Fruit fly (Drosophila melanogaster) whole organism, embryonic: ENCODE data around the gene GlyRS.
A peak's percentile ranks its signal among the peaks of the same experiment; 100 is the strongest.

Experiments used
- Bdp1 ChIP-seq: fragments of 200-800 bp; sonication (Bioruptor generic); optimal IDR thresholded peaks from 3 replicates; lab custom pipeline; 2016; ENCODE audit warnings: missing biosample characterization, missing genetic modification characterization
- Bteb2 ChIP-seq: fragments of 200-800 bp; sonication (Bioruptor generic); optimal IDR thresholded peaks from 2 replicates; lab custom pipeline; 2016; ENCODE audit warnings: missing biosample characterization, missing genetic modification characterization
- CG10543 ChIP-seq: fragments of 200-800 bp; sonication (Bioruptor generic); optimal IDR thresholded peaks from 3 replicates; lab custom pipeline; 2017; ENCODE audit warnings: missing biosample characterization, mild to moderate bottlenecking, missing genetic modification characterization, moderate library complexity
- CG10979 ChIP-seq: fragments of 200-800 bp; sonication (Bioruptor generic); optimal IDR thresholded peaks from 2 replicates; lab custom pipeline; 2018; ENCODE audit warnings: missing biosample characterization, mild to moderate bottlenecking, missing genetic modification characterization, moderate library complexity
- CG12071 ChIP-seq: fragments of 200-800 bp; sonication (Bioruptor generic); optimal IDR thresholded peaks from 3 replicates; lab custom pipeline; 2018; ENCODE audit warnings: missing biosample characterization, mild to moderate bottlenecking, missing genetic modification characterization
- CG13775 ChIP-seq: fragments of 200-800 bp; sonication (Bioruptor generic); optimal IDR thresholded peaks from 3 replicates; lab custom pipeline; 2017; ENCODE audit warnings: missing biosample characterization, mild to moderate bottlenecking, missing genetic modification characterization
- CG13894 ChIP-seq: fragments of 200-800 bp; sonication (Bioruptor generic); optimal IDR thresholded peaks from 3 replicates; lab custom pipeline; 2018; ENCODE audit warnings: missing biosample characterization, mild to moderate bottlenecking, missing genetic modification characterization, moderate library complexity
- CG17612 ChIP-seq: fragments of 200-800 bp; sonication (Bioruptor generic); IDR thresholded peaks from 2 replicates; pipeline ENCODE4 v1.3.6; 2022; ENCODE audit warnings: missing biosample characterization, missing genetic modification characterization
- CG2678 ChIP-seq: fragments of 200-800 bp; sonication (Bioruptor generic); optimal IDR thresholded peaks from 3 replicates; lab custom pipeline; 2019; ENCODE audit warnings: missing biosample characterization, mild to moderate bottlenecking, missing genetic modification characterization, moderate library complexity
- CG30431 ChIP-seq: fragments of 200-800 bp; sonication (Bioruptor generic); optimal IDR thresholded peaks from 2 replicates; lab custom pipeline; 2017; ENCODE audit warnings: missing biosample characterization, missing genetic modification characterization
- CG3065 ChIP-seq: fragments of 200-800 bp; sonication (Bioruptor generic); optimal IDR thresholded peaks from 2 replicates; lab custom pipeline; 2016; ENCODE audit warnings: missing biosample characterization, missing genetic modification characterization
- CG31365 ChIP-seq: fragments of 200-800 bp; sonication (Bioruptor generic); optimal IDR thresholded peaks from 2 replicates; lab custom pipeline; 2018; ENCODE audit warnings: missing biosample characterization, mild to moderate bottlenecking, missing genetic modification characterization
- CG33213 ChIP-seq: fragments of 200-800 bp; sonication (Bioruptor generic); optimal IDR thresholded peaks from 3 replicates; lab custom pipeline; 2016; ENCODE audit warnings: missing biosample characterization, missing genetic modification characterization
- CG3726 ChIP-seq: fragments of 200-800 bp; sonication (Bioruptor generic); IDR thresholded peaks from 3 replicates; pipeline ENCODE4, ENCODE4 v1.3.6; 2022; ENCODE audit warnings: missing biosample characterization, missing genetic modification characterization
- CG42726 ChIP-seq: fragments of 200-800 bp; sonication (Bioruptor generic); IDR thresholded peaks from 2 replicates; pipeline ENCODE4 v1.3.6; 2022; ENCODE audit warnings: missing biosample characterization, missing genetic modification characterization; ENCODE audit not compliant: partially characterized antibody
- CG43689 ChIP-seq: fragments of 200-800 bp; sonication (Bioruptor generic); IDR thresholded peaks from 2 replicates; pipeline ENCODE4 v1.3.6; 2022; ENCODE audit warnings: missing biosample characterization, missing genetic modification characterization
- CG4730 ChIP-seq: fragments of 200-800 bp; sonication (Bioruptor generic); IDR thresholded peaks from 2 replicates; pipeline ENCODE4 v1.3.6; 2022; ENCODE audit warnings: missing biosample characterization, missing genetic modification characterization
- CG4854 ChIP-seq: fragments of 200-800 bp; sonication (Bioruptor generic); optimal IDR thresholded peaks from 2 replicates; lab custom pipeline; 2016; ENCODE audit warnings: missing biosample characterization, missing genetic modification characterization, inconsistent platforms
- CG6683 ChIP-seq: fragments of 200-800 bp; sonication (Bioruptor generic); optimal IDR thresholded peaks from 2 replicates; lab custom pipeline; 2017; ENCODE audit warnings: missing biosample characterization, mild to moderate bottlenecking, missing genetic modification characterization, missing genetic modification reagents
- CG6765 ChIP-seq: fragments of 200-800 bp; sonication (Bioruptor generic); optimal IDR thresholded peaks from 3 replicates; lab custom pipeline; 2017; ENCODE audit warnings: missing biosample characterization, mild to moderate bottlenecking, missing genetic modification characterization
- CG7556 ChIP-seq: fragments of 200-800 bp; sonication (Bioruptor generic); optimal IDR thresholded peaks from 2 replicates; lab custom pipeline; 2017; ENCODE audit warnings: missing biosample characterization, mild to moderate bottlenecking, missing genetic modification characterization
- CHES-1-like ChIP-seq: fragments of 200-800 bp; sonication (Bioruptor generic); optimal IDR thresholded peaks from 2 replicates; lab custom pipeline; 2016; ENCODE audit warnings: missing biosample characterization, missing genetic modification characterization
- CkIIα-i1 ChIP-seq: fragments of 200-800 bp; sonication (Bioruptor generic); IDR thresholded peaks from 2 replicates; pipeline ENCODE4 v1.3.6; 2022; ENCODE audit warnings: missing biosample characterization, missing genetic modification characterization
- Hr78 ChIP-seq, 2 experiments: fragments of 200-800 bp in 1 of 2; fragments of >200 bp in 1 of 2; sonication (Bioruptor generic) in 1 of 2; optimal IDR thresholded peaks; 2 replicates each; lab custom pipeline; 2017 to 2019; ENCODE audit warnings: missing biosample characterization in 2 of 2, missing genetic modification characterization in 2 of 2, mild to moderate bottlenecking in 1 of 2, moderate library complexity in 1 of 2
- Neu2 ChIP-seq: fragments of 200-800 bp; sonication (Bioruptor generic); optimal IDR thresholded peaks from 3 replicates; lab custom pipeline; 2016; ENCODE audit warnings: missing biosample characterization, missing genetic modification characterization, borderline replicate concordance
- Side ChIP-seq: fragments of 200-800 bp; sonication (Bioruptor generic); optimal IDR thresholded peaks from 2 replicates; lab custom pipeline; 2016; ENCODE audit warnings: missing biosample characterization, missing genetic modification characterization
- Ssrp ChIP-seq: fragments of 200-800 bp; sonication (Bioruptor generic); optimal IDR thresholded peaks from 2 replicates; lab custom pipeline; 2018; ENCODE audit warnings: missing biosample characterization, mild to moderate bottlenecking, missing genetic modification characterization, moderate library complexity
- Usf ChIP-seq: fragments of 200-800 bp; sonication (Bioruptor generic); optimal IDR thresholded peaks from 2 replicates; lab custom pipeline; 2017; ENCODE audit warnings: missing genotype, missing biosample characterization, missing genetic modification characterization
- ac ChIP-seq: fragments of 200-800 bp; sonication (Bioruptor generic); optimal IDR thresholded peaks from 3 replicates; lab custom pipeline; 2017; ENCODE audit warnings: missing biosample characterization, mild to moderate bottlenecking, missing genetic modification characterization
- amos ChIP-seq: fragments of 200-800 bp; sonication (Bioruptor generic); IDR thresholded peaks from 2 replicates; pipeline ENCODE4 v1.3.6; 2022; ENCODE audit warnings: missing biosample characterization, missing genetic modification characterization; ENCODE audit not compliant: partially characterized antibody
- bigmax ChIP-seq: fragments of 200-800 bp; sonication (Bioruptor generic); optimal IDR thresholded peaks from 2 replicates; lab custom pipeline; 2018; ENCODE audit warnings: missing biosample characterization, mild to moderate bottlenecking, missing genetic modification characterization
- bowl ChIP-seq: fragments of 200-800 bp; sonication (Bioruptor generic); IDR thresholded peaks from 2 replicates; pipeline ENCODE4 v1.3.6; 2022; ENCODE audit warnings: missing biosample characterization, missing genetic modification characterization
- bsh ChIP-seq, 2 experiments: fragments of 200-800 bp; sonication (Bioruptor generic); optimal IDR thresholded peaks; 2 replicates each; lab custom pipeline; 2017 to 2018; ENCODE audit warnings: mild to moderate bottlenecking in 2 of 2, missing biosample characterization in 2 of 2, missing genetic modification characterization in 2 of 2, moderate library complexity in 1 of 2
- crc ChIP-seq: fragments of 200-800 bp; sonication (Bioruptor generic); optimal IDR thresholded peaks from 2 replicates; lab custom pipeline; 2016; ENCODE audit warnings: missing biosample characterization, missing genetic modification characterization
- crp ChIP-seq, 2 experiments: fragments of 200-800 bp; sonication (Bioruptor generic); optimal IDR thresholded peaks; 2 replicates in 1 of 2; 3 replicates in 1 of 2; lab custom pipeline; 2017; ENCODE audit warnings: missing biosample characterization in 2 of 2, missing genetic modification characterization in 2 of 2, mild to moderate bottlenecking in 1 of 2, moderate library complexity in 1 of 2
- emc ChIP-seq: fragments of 200-800 bp; sonication (Bioruptor generic); optimal IDR thresholded peaks from 2 replicates; lab custom pipeline; 2016; ENCODE audit warnings: missing biosample characterization, missing genetic modification characterization
- eyg ChIP-seq: fragments of 200-800 bp; sonication (Bioruptor generic); optimal IDR thresholded peaks from 3 replicates; lab custom pipeline; 2016; ENCODE audit warnings: missing biosample characterization, missing genetic modification characterization
- fu2 ChIP-seq: fragments of 200-800 bp; sonication (Bioruptor generic); optimal IDR thresholded peaks from 2 replicates; lab custom pipeline; 2016; ENCODE audit warnings: missing biosample characterization, missing genetic modification characterization
- gro ChIP-seq: fragments of 200-800 bp; sonication (Bioruptor generic); optimal IDR thresholded peaks from 2 replicates; lab custom pipeline; 2016; ENCODE audit warnings: missing biosample characterization, missing genetic modification characterization
- kni ChIP-seq: fragments of 200-800 bp; sonication (Bioruptor generic); optimal IDR thresholded peaks from 3 replicates; lab custom pipeline; 2017; ENCODE audit warnings: mild to moderate bottlenecking, missing biosample characterization, missing genetic modification reagents, missing genetic modification characterization
- maf-S ChIP-seq: fragments of 200-800 bp; sonication (Bioruptor generic); optimal IDR thresholded peaks from 2 replicates; lab custom pipeline; 2016; ENCODE audit warnings: missing biosample characterization, missing genetic modification characterization
- nom ChIP-seq: fragments of 200-800 bp; sonication (Bioruptor generic); optimal IDR thresholded peaks from 2 replicates; lab custom pipeline; 2017; ENCODE audit warnings: missing biosample characterization, missing genetic modification characterization, mild to moderate bottlenecking, moderate library complexity, missing genetic modification reagents
- pan ChIP-seq, 4 experiments: fragments of >200 bp in 3 of 4; fragments of 200-800 bp in 1 of 4; sonication (Bioruptor generic) in 1 of 4; optimal IDR thresholded peaks in 3 of 4; IDR thresholded peaks in 1 of 4; 2 replicates each; pipeline versions ENCODE4 v1.3.6 to Lab custom; 2017 to 2022; ENCODE audit warnings: missing biosample characterization in 2 of 4, missing genetic modification characterization in 2 of 4, mixed read lengths in 1 of 4
- pnt ChIP-seq: fragments of 200-800 bp; sonication (Bioruptor generic); optimal IDR thresholded peaks from 3 replicates; lab custom pipeline; 2016; ENCODE audit warnings: missing biosample characterization, missing genetic modification characterization
- sisA ChIP-seq: fragments of 200-800 bp; sonication (Bioruptor generic); IDR thresholded peaks from 2 replicates; pipeline ENCODE4 v1.3.6; 2022; ENCODE audit warnings: missing biosample characterization, missing genetic modification characterization
- toy ChIP-seq: fragments of 200-800 bp; sonication (Bioruptor generic); IDR thresholded peaks from 2 replicates; pipeline ENCODE4 v1.3.6; 2022; ENCODE audit warnings: missing biosample characterization, missing genetic modification characterization
- trh ChIP-seq: fragments of 200-800 bp; sonication (Bioruptor generic); optimal IDR thresholded peaks from 2 replicates; lab custom pipeline; 2016; ENCODE audit warnings: missing biosample characterization, missing genetic modification characterization
- unc-4 ChIP-seq: fragments of 200-800 bp; sonication (Bioruptor generic); IDR thresholded peaks from 2 replicates; pipeline ENCODE4 v1.3.6; 2022; ENCODE audit warnings: missing biosample characterization, missing genetic modification characterization; ENCODE audit not compliant: partially characterized antibody
- unpg ChIP-seq: fragments of 200-800 bp; sonication (Bioruptor generic); optimal IDR thresholded peaks from 3 replicates; lab custom pipeline; 2018; ENCODE audit warnings: missing biosample characterization, mild to moderate bottlenecking, missing genetic modification characterization, moderate library complexity

GlyRS gene

dm6 chr3L:15089083-15089704, 5.7 kb upstream of the GlyRS start (continued):
- TF ChIP-seq CG7556 (GFP tag; lab: Kevin White, UChicago) (peak; percentile 17), CG31365 (tag; lab: Kevin White, UChicago) (no peak), unpg (peak; percentile 40), Usf (GFP tag; lab: Kevin White, UChicago) (no peak), maf-S (GFP tag; lab: Kevin White, UChicago) (no peak), eyg (GFP tag; lab: Kevin White, UChicago) (no peak), gro (GFP tag; lab: Kevin White, UChicago) (no peak), CG3065 (GFP tag; lab: Kevin White, UChicago) (no peak), sisA (GFP tag; lab: Robert Waterston, UW) (no peak), CG43689 (no peak), Bteb2 (GFP tag; lab: Kevin White, UChicago) (no peak), bsh (GFP tag; optimal IDR thresholded peaks at IDR 0.05; lab: Kevin White, UChicago) (peak in 1 of 2 experiments; percentile 44), CG4854 (GFP tag; lab: Kevin White, UChicago) (no peak), crc (GFP tag; lab: Kevin White, UChicago) (no peak), CG2678 (tag; lab: Kevin White, UChicago) (peak; percentile 60), CG10979 (tag; lab: Kevin White, UChicago) (peak; percentile 27), toy (no peak), CG4730 (no peak), emc (GFP tag; lab: Kevin White, UChicago) (no peak), bowl (GFP tag; lab: Robert Waterston, UW) (no peak), CG6765 (GFP tag; lab: Kevin White, UChicago) (no peak), CG12071 (GFP tag; lab: Kevin White, UChicago) (no peak), crp (GFP tag; optimal IDR thresholded peaks at IDR 0.05; lab: Kevin White, UChicago) (no peak), CG13894 (tag; lab: Kevin White, UChicago) (no peak), unc-4 (GFP tag; lab: Robert Waterston, UW) (no peak), kni (GFP tag; lab: Kevin White, UChicago) (no peak), fu2 (no peak), ac (no peak), CG42726 (GFP tag; lab: Robert Waterston, UW) (no peak), CHES-1-like (GFP tag; lab: Kevin White, UChicago) (no peak), CG6683 (GFP tag; lab: Kevin White, UChicago) (no peak), Side (GFP tag; lab: Kevin White, UChicago) (no peak), CG13775 (GFP tag; lab: Kevin White, UChicago) (no peak), CG17612 (GFP tag; lab: Robert Waterston, UW) (no peak), nom (GFP tag; lab: Kevin White, UChicago) (no peak), CG33213 (GFP tag; lab: Kevin White, UChicago) (no peak), Hr78 (GFP tag; optimal IDR thresholded peaks at IDR 0.05; lab: Kevin White, UChicago) (peak in 1 of 2 experiments; percentile 33), CG30431 (GFP tag; lab: Kevin White, UChicago) (no peak), Bdp1 (GFP tag; lab: Kevin White, UChicago) (no peak), CkIIα-i1 (GFP tag; lab: Robert Waterston, UW) (no peak), pnt (GFP tag; lab: Kevin White, UChicago) (no peak), CG10543 (GFP tag; lab: Kevin White, UChicago) (no peak), Ssrp (tag; lab: Kevin White, UChicago) (no peak), amos (GFP tag; lab: Robert Waterston, UW) (no peak), bigmax (GFP tag; lab: Kevin White, UChicago) (no peak), CG3726 (GFP tag; lab: Robert Waterston, UW) (no peak), Neu2 (GFP tag; lab: Kevin White, UChicago) (no peak), pan (optimal IDR thresholded peaks at IDR 0.05; lab: Kevin White, UChicago) (no peak), pan (GFP tag; optimal IDR thresholded peaks at IDR 0.05 in 1 of 2, IDR thresholded peaks at IDR 0.05 in 1 of 2) (no peak), trh (GFP tag; lab: Kevin White, UChicago) (no peak)
